Worm (Caenorhabditis elegans) whole organism, L4 larva: ENCODE results near the gene pigw-1.

ENCODE experiments used
- D1046.2 ChIP-seq: fragments of 200-800 bp; sonication (Bioruptor generic); IDR thresholded peaks from 2 replicates; pipeline ENCODE4 v1.3.6; 2022; ENCODE audit warnings: missing genetic modification characterization, missing compliant biosample characterization
- F26F4.8 ChIP-seq: fragments of 200-800 bp; sonication (Bioruptor generic); conservative IDR thresholded peaks from 2 replicates; pipeline ENCODE4 v1.3.6; 2022; ENCODE audit warnings: missing genetic modification characterization, missing compliant biosample characterization
- R02D3.7 ChIP-seq: fragments of 150-350 bp; sonication (generic microtip); optimal IDR thresholded peaks from 3 replicates; lab custom pipeline; 2014; ENCODE audit warnings: missing biosample characterization, missing genetic modification characterization
- T26A8.4 ChIP-seq: fragments of 200-800 bp; sonication (Bioruptor generic); IDR thresholded peaks from 2 replicates; pipeline ENCODE4 v1.3.6; 2022; ENCODE audit warnings: missing genetic modification characterization, missing compliant biosample characterization
- Y105C5A.15 ChIP-seq: fragments of 200-800 bp; sonication (Bioruptor generic); IDR thresholded peaks from 2 replicates; pipeline ENCODE4 v1.3.6; 2022; ENCODE audit warnings: missing genetic modification characterization, missing compliant biosample characterization
- Y75B8A.6 ChIP-seq: fragments of 200-800 bp; sonication (Bioruptor generic); IDR thresholded peaks from 2 replicates; pipeline ENCODE4 v1.3.6; 2022; ENCODE audit warnings: missing genetic modification reagents, missing genetic modification characterization, missing compliant biosample characterization
- ZK546.5 ChIP-seq, 2 experiments: sonication (generic microtip); optimal IDR thresholded peaks; 2 replicates each; lab custom pipeline; 2017; ENCODE audit warnings: missing biosample characterization in 2 of 2, missing genetic modification characterization in 2 of 2
- aha-1 ChIP-seq: fragments of 150-350 bp; peaks from one replicate; lab custom pipeline; 2014; ENCODE audit warnings: missing biosample characterization, missing genetic modification characterization
- arid-1 ChIP-seq: fragments of 200-800 bp; sonication (Bioruptor generic); conservative IDR thresholded peaks from 2 replicates; pipeline ENCODE4 v1.3.6; 2022; ENCODE audit warnings: missing genetic modification reagents, missing genetic modification characterization, missing compliant biosample characterization
- daf-16 ChIP-seq, 3 experiments: sonication (generic microtip); optimal IDR thresholded peaks; 2 replicates each; lab custom pipeline; 2016 to 2017; ENCODE audit warnings: missing genetic modification characterization in 3 of 3, missing genetic modification reagents in 3 of 3, mild to moderate bottlenecking in 2 of 3, missing compliant biosample characterization in 2 of 3, missing biosample characterization in 1 of 3, moderate library complexity in 1 of 3
- daf-19 ChIP-seq: fragments of 200-800 bp; sonication (Bioruptor generic); conservative IDR thresholded peaks from 2 replicates; pipeline ENCODE4 v1.3.6; 2022; ENCODE audit warnings: missing genetic modification characterization, missing compliant biosample characterization
- dmd-6 ChIP-seq: fragments of 200-800 bp; sonication (Bioruptor generic); IDR thresholded peaks from 2 replicates; pipeline ENCODE4 v1.3.6; 2022; ENCODE audit warnings: missing genetic modification reagents, missing genetic modification characterization, missing compliant biosample characterization
- dmd-8 ChIP-seq: fragments of 200-800 bp; sonication (Bioruptor generic); IDR thresholded peaks from 2 replicates; pipeline ENCODE4 v1.3.6; 2022; ENCODE audit warnings: missing genetic modification characterization, missing compliant biosample characterization
- egl-27 ChIP-seq: sonication (generic microtip); optimal IDR thresholded peaks from 3 replicates; lab custom pipeline; 2017; ENCODE audit warnings: missing biosample characterization, missing genetic modification reagents, missing genetic modification characterization
- egl-43 ChIP-seq: fragments of 200-800 bp; sonication (Bioruptor generic); IDR thresholded peaks from 2 replicates; pipeline ENCODE4 v1.3.6; 2022; ENCODE audit warnings: missing genetic modification reagents, missing genetic modification characterization, missing compliant biosample characterization
- gei-8 ChIP-seq: fragments of 200-800 bp; sonication (Bioruptor generic); optimal IDR thresholded peaks from 2 replicates; lab custom pipeline; 2018; ENCODE audit warnings: mild to moderate bottlenecking, missing genetic modification characterization, missing compliant biosample characterization
- hlh-11 ChIP-seq: fragments of 200-800 bp; sonication (Bioruptor generic); optimal IDR thresholded peaks from 2 replicates; lab custom pipeline; 2018; ENCODE audit warnings: mild to moderate bottlenecking, missing genetic modification characterization, missing compliant biosample characterization
- jun-1 ChIP-seq: fragments of 150-350 bp; optimal IDR thresholded peaks from 2 replicates; lab custom pipeline; 2014; ENCODE audit warnings: missing biosample characterization, missing genetic modification reagents, missing genetic modification characterization
- lim-7 ChIP-seq: fragments of 200-800 bp; sonication (Bioruptor generic); IDR thresholded peaks from 2 replicates; pipeline ENCODE4 v1.3.6; 2022; ENCODE audit warnings: missing genetic modification characterization, missing compliant biosample characterization
- lin-38 ChIP-seq: fragments of 200-800 bp; sonication (Bioruptor generic); IDR thresholded peaks from 2 replicates; pipeline ENCODE4 v1.3.6; 2022; ENCODE audit warnings: missing genetic modification reagents, missing genetic modification characterization, missing compliant biosample characterization
- madf-5 ChIP-seq, 2 experiments: fragments of 200-800 bp; sonication (Bioruptor generic); IDR thresholded peaks; 2 replicates each; pipeline ENCODE4 v1.3.6; 2022; ENCODE audit warnings: missing compliant biosample characterization in 2 of 2, missing genetic modification characterization in 2 of 2
- madf-9 ChIP-seq: fragments of 200-800 bp; sonication (Bioruptor generic); conservative IDR thresholded peaks from 2 replicates; pipeline ENCODE4 v1.3.6; 2022; ENCODE audit warnings: missing genetic modification reagents, missing genetic modification characterization, missing compliant biosample characterization
- mdt-29 ChIP-seq: fragments of 200-800 bp; sonication (Bioruptor generic); IDR thresholded peaks from 2 replicates; pipeline ENCODE4 v1.3.6; 2022; ENCODE audit warnings: missing genetic modification reagents, missing genetic modification characterization, missing compliant biosample characterization
- mes-2 ChIP-seq: sonication (generic microtip); optimal IDR thresholded peaks from 2 replicates; lab custom pipeline; 2016; ENCODE audit warnings: missing genotype, mild to moderate bottlenecking, missing genetic modification characterization, missing compliant biosample characterization; ENCODE audit not compliant: poor library complexity, severe bottlenecking
- nhr-102 ChIP-seq: sonication (generic microtip); optimal IDR thresholded peaks from 2 replicates; lab custom pipeline; 2016; ENCODE audit warnings: mild to moderate bottlenecking, missing genetic modification characterization, moderate library complexity, missing compliant biosample characterization
- nhr-111 ChIP-seq: fragments of 200-800 bp; sonication (Bioruptor generic); optimal IDR thresholded peaks from 2 replicates; lab custom pipeline; 2018; ENCODE audit warnings: mild to moderate bottlenecking, missing genetic modification characterization, missing compliant biosample characterization
- nhr-28 ChIP-seq: fragments of 150-350 bp; optimal IDR thresholded peaks from 2 replicates; lab custom pipeline; 2014; ENCODE audit warnings: missing biosample characterization, missing genetic modification characterization
- nhr-41 ChIP-seq: fragments of 200-800 bp; sonication (Bioruptor generic); IDR thresholded peaks from 2 replicates; pipeline ENCODE4 v1.3.6; 2022; ENCODE audit warnings: missing genetic modification reagents, missing genetic modification characterization, missing compliant biosample characterization
- nhr-42 ChIP-seq: fragments of 200-800 bp; sonication (Bioruptor generic); IDR thresholded peaks from 2 replicates; pipeline ENCODE4 v1.3.6; 2022; ENCODE audit warnings: missing genetic modification characterization, missing compliant biosample characterization
- pha-4 ChIP-seq, 2 experiments: fragments of 150-350 bp in 1 of 2; fragments of 200-800 bp in 1 of 2; sonication (Bioruptor generic) in 1 of 2; IDR thresholded peaks in 1 of 2; optimal IDR thresholded peaks in 1 of 2; 2 replicates each; pipeline versions ENCODE4 v1.3.6 to Lab custom; 2014 to 2022; ENCODE audit warnings: missing genetic modification characterization in 2 of 2, missing genetic modification reagents in 2 of 2, missing biosample characterization in 1 of 2, missing compliant biosample characterization in 1 of 2
- php-3 ChIP-seq: fragments of 200-800 bp; sonication (Bioruptor generic); IDR thresholded peaks from 2 replicates; pipeline ENCODE4 v1.3.6; 2022; ENCODE audit warnings: missing genetic modification reagents, missing genetic modification characterization, missing compliant biosample characterization
- rbr-2 ChIP-seq: sonication (generic microtip); optimal IDR thresholded peaks from 2 replicates; lab custom pipeline; 2016; ENCODE audit warnings: missing genotype, missing genetic modification characterization, missing compliant biosample characterization
- sdz-12 ChIP-seq: fragments of 200-800 bp; sonication (Bioruptor generic); optimal IDR thresholded peaks from 2 replicates; lab custom pipeline; 2018; ENCODE audit warnings: mild to moderate bottlenecking, missing genetic modification characterization, missing compliant biosample characterization
- set-16 ChIP-seq: fragments of 200-800 bp; sonication (Bioruptor generic); IDR thresholded peaks from 2 replicates; pipeline ENCODE4 v1.3.6; 2022; ENCODE audit warnings: missing genetic modification reagents, missing genetic modification characterization, missing compliant biosample characterization
- spr-1 ChIP-seq: sonication (generic microtip); optimal IDR thresholded peaks from 2 replicates; lab custom pipeline; 2016; ENCODE audit warnings: mild to moderate bottlenecking, missing genetic modification characterization, missing compliant biosample characterization
- spr-3 ChIP-seq: fragments of 200-800 bp; sonication (Bioruptor generic); optimal IDR thresholded peaks from 2 replicates; lab custom pipeline; 2018; ENCODE audit warnings: mild to moderate bottlenecking, missing genetic modification characterization, missing compliant biosample characterization
- tra-1 ChIP-seq: fragments of 200-800 bp; sonication (Bioruptor generic); IDR thresholded peaks from 2 replicates; pipeline ENCODE4 v1.3.6; 2022; ENCODE audit warnings: missing genetic modification reagents, missing genetic modification characterization, missing compliant biosample characterization
- unc-62 ChIP-seq, 3 experiments: fragments of 150-350 bp in 1 of 3; sonication (generic microtip); optimal IDR thresholded peaks in 2 of 3; peaks in 1 of 3; 1 replicate in 1 of 3; 2 replicates in 2 of 3; lab custom pipeline; 2014 to 2017; ENCODE audit warnings: missing biosample characterization in 3 of 3, missing genetic modification characterization in 3 of 3, missing genetic modification reagents in 3 of 3, missing genotype in 1 of 3
- vab-7 ChIP-seq: fragments of 200-800 bp; sonication (Bioruptor generic); IDR thresholded peaks from 2 replicates; pipeline ENCODE4 v1.3.6; 2022; ENCODE audit warnings: missing genetic modification reagents, missing genetic modification characterization, missing compliant biosample characterization
- zip-2 ChIP-seq: fragments of 150-350 bp; optimal IDR thresholded peaks from 2 replicates; lab custom pipeline; 2014; ENCODE audit warnings: missing biosample characterization, missing genetic modification characterization

pigw-1 gene

ce11 chrII:2861385-2862099 is 23.2 kb downstream of the pigw-1 start (continued):
- TF ChIP-seq madf-5 (GFP tag; IDR thresholded peaks at IDR 0.05; lab: Robert Waterston, UW) (0 out of 4 replicates have a peak, but pooled peaks of 1 of the 2 experiments have one; percentile 60), rbr-2 (peak; percentile 3), F26F4.8 (0 out of 2 replicates have a peak, but pooled peaks have one; percentile 25), egl-43 (GFP tag; lab: Robert Waterston, UW) (peak; percentile 85), dmd-8 (GFP tag; lab: Robert Waterston, UW) (peak; percentile 76), sdz-12 (GFP tag; lab: Kevin White, UChicago) (no peak), mes-2 (peak; percentile 49), aha-1 (peak; percentile 95), set-16 (peak; percentile 71), T26A8.4 (GFP tag; lab: Robert Waterston, UW) (no peak), nhr-42 (0 out of 2 replicates have a peak, but pooled peaks have one; percentile 50), dmd-6 (GFP tag; lab: Robert Waterston, UW) (0 out of 2 replicates have a peak, but pooled peaks have one; percentile 22)

ce11 chrII:2859873-2860821 is 24.6 kb downstream of the pigw-1 start:
- TF ChIP-seq madf-5 (GFP tag; IDR thresholded peaks at IDR 0.05; lab: Robert Waterston, UW) (0 out of 4 replicates have a peak, but pooled peaks have one; percentile 37 to 53), D1046.2 (GFP tag; lab: Robert Waterston, UW) (0 out of 2 replicates have a peak, but pooled peaks have one; percentile 46), lin-38 (peak; percentile 66), unc-62 (GFP tag; optimal IDR thresholded peaks at IDR 0.05 in 1 of 2; lab: Kevin White, UChicago) (peak in 1 of 2 experiments; percentile 42), unc-62 (tag; optimal IDR thresholded peaks at IDR 0.05; lab: Kevin White, UChicago) (no peak), spr-1 (tag; lab: Kevin White, UChicago) (no peak), gei-8 (GFP tag; lab: Kevin White, UChicago) (peak; percentile 31), dmd-6 (GFP tag; lab: Robert Waterston, UW) (peak; percentile 31), egl-27 (tag; lab: Kevin White, UChicago) (no peak), set-16 (peak; percentile 54), daf-19 (no peak), nhr-102 (tag; lab: Kevin White, UChicago) (peak; percentile 36), zip-2 (tag; lab: Kevin White, UChicago) (no peak), R02D3.7 (tag; lab: Kevin White, UChicago) (no peak), tra-1 (GFP tag; lab: Robert Waterston, UW) (0 out of 2 replicates have a peak, but pooled peaks have one; percentile 40), egl-43 (GFP tag; lab: Robert Waterston, UW) (peak; percentile 90), Y105C5A.15 (GFP tag; lab: Robert Waterston, UW) (0 out of 2 replicates have a peak, but pooled peaks have one; percentile 65), F26F4.8 (peak; percentile 53; the same call in 1 of the 2 replicates), lim-7 (GFP tag; lab: Robert Waterston, UW) (peak; percentile 83), hlh-11 (tag; lab: Kevin White, UChicago) (peak; percentile 1), pha-4 (GFP tag; IDR thresholded peaks at IDR 0.05; lab: Robert Waterston, UW) (peak; percentile 65; the same call in 1 of the 2 replicates), pha-4 (tag; optimal IDR thresholded peaks at IDR 0.05; lab: Kevin White, UChicago) (no peak), jun-1 (tag; lab: Kevin White, UChicago) (no peak), nhr-111 (GFP tag; lab: Kevin White, UChicago) (peak; percentile 3), T26A8.4 (GFP tag; lab: Robert Waterston, UW) (0 out of 2 replicates have a peak, but pooled peaks have one; percentile 28), Y75B8A.6 (GFP tag; lab: Robert Waterston, UW) (no peak), dmd-8 (GFP tag; lab: Robert Waterston, UW) (peak; percentile 79; the same call in 1 of the 2 replicates), vab-7 (GFP tag; lab: Robert Waterston, UW) (peak; percentile 65), madf-9 (0 out of 2 replicates have a peak, but pooled peaks have one; percentile 4), arid-1 (GFP tag; lab: Robert Waterston, UW) (peak; percentile 67), php-3 (0 out of 2 replicates have a peak, but pooled peaks have one; percentile 30), mes-2 (peak; percentile 5), spr-3 (GFP tag; lab: Kevin White, UChicago) (no peak), daf-16 (GFP tag; optimal IDR thresholded peaks at IDR 0.05; lab: Kevin White, UChicago) (peak in 1 of 2 experiments; percentile 26), daf-16 (tag; optimal IDR thresholded peaks at IDR 0.05; lab: Kevin White, UChicago) (peak; percentile 2), nhr-41 (no peak), ZK546.5 (tag; optimal IDR thresholded peaks at IDR 0.05; lab: Kevin White, UChicago) (no peak), mdt-29 (GFP tag; lab: Robert Waterston, UW) (peak; percentile 25; the same call in 1 of the 2 replicates), nhr-28 (peak; percentile 29)
